Worm (Caenorhabditis elegans): ENCODE data around the gene unc-27.

DNA sequence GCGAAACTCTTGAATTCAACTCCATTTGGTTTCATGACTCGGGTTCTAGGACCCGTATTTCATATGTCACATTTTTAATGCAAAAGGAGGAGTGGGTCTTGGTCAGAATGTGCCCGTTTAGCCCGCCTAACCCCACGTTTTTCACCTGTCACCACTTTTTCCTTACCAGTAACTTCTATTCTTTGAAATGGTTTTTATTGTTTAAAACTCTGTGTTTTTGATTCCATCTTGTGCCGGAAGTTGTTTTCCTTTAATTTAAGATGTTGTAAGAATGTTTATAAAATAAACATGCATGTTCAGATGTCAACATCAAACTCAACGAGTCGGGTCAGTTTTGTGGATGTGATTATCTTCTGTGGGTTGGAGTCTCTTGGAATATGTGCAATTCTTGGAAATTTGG is 10.7 kb upstream of the unc-27 start, which contains the start of gene ZK721.4:
- TF ChIP-seq nhr-28 (tag; optimal IDR thresholded peaks at IDR 0.05), result no peak
- no peak for TF ChIP-seq ceh-82 (tag; optimal IDR thresholded peaks at IDR 0.05)
- TF ChIP-seq fkh-10 (GFP tag; optimal IDR thresholded peaks at IDR 0.05), result no peak
- no peak for TF ChIP-seq pqm-1 (tag; optimal IDR thresholded peaks at IDR 0.05)
- TF ChIP-seq tbx-2 (tag; optimal IDR thresholded peaks at IDR 0.05), result no peak
- TF ChIP-seq sea-2 (GFP tag; optimal IDR thresholded peaks at IDR 0.05), result no peak
- no peak for TF ChIP-seq nhr-12 (tag; optimal IDR thresholded peaks at IDR 0.05)
- no peak for TF ChIP-seq snpc-4 (tag; optimal IDR thresholded peaks at IDR 0.05)
- TF ChIP-seq ztf-11 (tag; optimal IDR thresholded peaks at IDR 0.05), result no peak
- no peak for TF ChIP-seq unc-39 (tag; optimal IDR thresholded peaks at IDR 0.05)
- TF ChIP-seq pha-4 (tag; optimal IDR thresholded peaks at IDR 0.05), result no peak

Data from whole organism, L3 larva.